Worm (Caenorhabditis elegans) whole organism, L1 larva: ENCODE measurements around the gene pgp-13.

Experiments used
- aha-1 ChIP-seq: fragments of 150-350 bp; optimal IDR thresholded peaks from 2 replicates; lab custom pipeline; 2014; ENCODE audit warnings: missing biosample characterization, missing genetic modification characterization
- aly-2 ChIP-seq: fragments of 150-350 bp; optimal IDR thresholded peaks from 2 replicates; lab custom pipeline; 2014; ENCODE audit warnings: missing biosample characterization, missing genetic modification characterization
- dpl-1 ChIP-seq, 3 experiments: fragments of 150-350 bp in 2 of 3; sonication (generic microtip) in 1 of 3; optimal IDR thresholded peaks; 2 replicates each; lab custom pipeline; 2014 to 2017; ENCODE audit warnings: missing biosample characterization in 3 of 3, missing genetic modification characterization in 3 of 3, missing genetic modification reagents in 3 of 3
- lin-13 ChIP-seq: fragments of 150-350 bp; optimal IDR thresholded peaks from 2 replicates; lab custom pipeline; 2014; ENCODE audit warnings: missing biosample characterization, missing genetic modification reagents, missing genetic modification characterization
- nhr-28 ChIP-seq: fragments of 150-350 bp; optimal IDR thresholded peaks from 2 replicates; lab custom pipeline; 2014; ENCODE audit warnings: missing biosample characterization, missing genetic modification characterization
- nhr-76 ChIP-seq: sonication (generic microtip); optimal IDR thresholded peaks from 2 replicates; lab custom pipeline; 2017; ENCODE audit warnings: missing biosample characterization, missing genetic modification characterization
- tbx-2 ChIP-seq: sonication (generic microtip); optimal IDR thresholded peaks from 2 replicates; lab custom pipeline; 2016; ENCODE audit warnings: missing genetic modification characterization, missing compliant biosample characterization
- zag-1 ChIP-seq: fragments of 150-350 bp; optimal IDR thresholded peaks from 2 replicates; lab custom pipeline; 2014; ENCODE audit warnings: missing biosample characterization, missing genetic modification characterization

- no peak for TF ChIP-seq aly-2 (tag; lab: Kevin White, UChicago)
- TF ChIP-seq nhr-28, result no peak
- no peak for TF ChIP-seq aha-1 (tag; lab: Kevin White, UChicago)
- TF ChIP-seq lin-13, result no peak
- no peak for TF ChIP-seq dpl-1 (GFP tag; optimal IDR thresholded peaks at IDR 0.05; lab: Kevin White, UChicago)
- TF ChIP-seq tbx-2 (tag; lab: Kevin White, UChicago), result no peak
- TF ChIP-seq nhr-76 (tag; lab: Kevin White, UChicago), result no peak
- no peak for TF ChIP-seq zag-1 (tag; lab: Kevin White, UChicago)
Measured at ce11 chrX:12755021-12755420, 16.5 kb downstream of the pgp-13 start.
